Fruit fly (Drosophila melanogaster): ENCODE results near the gene Aos1.

Aos1 gene

dm6 chr3R:12425510-12426309, 7.9 kb downstream of the Aos1 start, which contains the start of gene Pp1-87B (continued):
- TF ChIP-seq CG9609 (GFP tag; optimal IDR thresholded peaks at IDR 0.05) (peak; percentile 30), vvl (GFP tag; IDR thresholded peaks at IDR 0.05) (peak; percentile 25; the same call in 1 of the 2 replicates), CG9797 (GFP tag; optimal IDR thresholded peaks at IDR 0.05) (peak; percentile 49), prd (optimal IDR thresholded peaks at IDR 0.05) (no peak), prd (GFP tag; IDR thresholded peaks at IDR 0.05) (peak; percentile 22; the same call in 1 of the 3 replicates), tin (GFP tag; optimal IDR thresholded peaks at IDR 0.05) (no peak), CG3995 (GFP tag; optimal IDR thresholded peaks at IDR 0.05) (peak; percentile 38), CG11695 (GFP tag; IDR thresholded peaks at IDR 0.05) (no peak), CoRest (tag; optimal IDR thresholded peaks at IDR 0.05) (peak; percentile 63), CG10267 (tag; optimal IDR thresholded peaks at IDR 0.05) (peak; percentile 16), Dll (GFP tag; IDR thresholded peaks at IDR 0.05; ENCODE audit: partially characterized antibody) (0 out of 4 replicates have a peak, but pooled peaks have one; percentile 23), CG1792 (GFP tag; optimal IDR thresholded peaks at IDR 0.05) (no peak), CG6689 (GFP tag; IDR thresholded peaks at IDR 0.05) (no peak), stc (GFP tag; IDR thresholded peaks at IDR 0.05) (no peak), CG32772 (GFP tag; IDR thresholded peaks at IDR 0.05) (no peak), chif (GFP tag; optimal IDR thresholded peaks at IDR 0.05) (peak in 1 of 2 experiments; percentile 1), onecut (GFP tag; IDR thresholded peaks at IDR 0.05) (no peak), dm (GFP tag; optimal IDR thresholded peaks at IDR 0.05) (peak; percentile 89), CG17361 (GFP tag; IDR thresholded peaks at IDR 0.05) (peak; percentile 80), sug (tag; optimal IDR thresholded peaks at IDR 0.05) (peak; percentile 55), CG10543 (GFP tag; optimal IDR thresholded peaks at IDR 0.05) (peak; percentile 53), zfh2 (GFP tag; optimal IDR thresholded peaks at IDR 0.05) (no peak), CG6254 (GFP tag; optimal IDR thresholded peaks at IDR 0.05) (no peak), shn (GFP tag; optimal IDR thresholded peaks at IDR 0.05) (peak; percentile 26), CG10462 (GFP tag; optimal IDR thresholded peaks at IDR 0.05) (no peak), Xbp1 (GFP tag; optimal IDR thresholded peaks at IDR 0.05) (peak; percentile 4), CG18011 (GFP tag; optimal IDR thresholded peaks at IDR 0.05) (no peak), CG15601 (tag; optimal IDR thresholded peaks at IDR 0.05) (no peak), Awh (GFP tag; IDR thresholded peaks at IDR 0.05) (no peak), CG5953 (GFP tag; IDR thresholded peaks at IDR 0.05) (no peak), CG3847 (GFP tag; IDR thresholded peaks at IDR 0.05) (peak; percentile 64), CG6791 (GFP tag; IDR thresholded peaks at IDR 0.05; ENCODE audit: partially characterized antibody) (peak; percentile 55; the same call in 2 of the 3 replicates), crp (GFP tag; optimal IDR thresholded peaks at IDR 0.05) (peak in 1 of 2 experiments; percentile 8), wek (GFP tag; optimal IDR thresholded peaks at IDR 0.05) (no peak), caup (GFP tag; optimal IDR thresholded peaks at IDR 0.05; ENCODE audit: severe bottlenecking) (peak; percentile 28), CG10321 (GFP tag; IDR thresholded peaks at IDR 0.05) (peak; percentile 91), CG1832 (GFP tag; optimal IDR thresholded peaks at IDR 0.05) (peak; percentile 95), Nf-YB (GFP tag; optimal IDR thresholded peaks at IDR 0.05) (peak; percentile 13), kay (GFP tag; optimal IDR thresholded peaks at IDR 0.05) (no peak), Antp (GFP tag; optimal IDR thresholded peaks at IDR 0.05) (no peak), Camta (GFP tag; optimal IDR thresholded peaks at IDR 0.05) (peak; percentile 13), CG3838 (GFP tag; optimal IDR thresholded peaks at IDR 0.05) (no peak), Sox100B (GFP tag; optimal IDR thresholded peaks at IDR 0.05) (no peak), Lhr (GFP tag; optimal IDR thresholded peaks at IDR 0.05) (peak; percentile 85), otp (GFP tag; IDR thresholded peaks at IDR 0.05) (no peak), CG4707 (GFP tag; optimal IDR thresholded peaks at IDR 0.05) (no peak), pnt (GFP tag; optimal IDR thresholded peaks at IDR 0.05) (no peak), tgo (GFP tag; IDR thresholded peaks at IDR 0.05) (no peak), Vsx1 (GFP tag; optimal IDR thresholded peaks at IDR 0.05) (no peak)
